Worm (Caenorhabditis elegans) whole organism, early embryonic: Measurements from ENCODE around the gene dec-7.

Experiments used
- hmg-4 ChIP-seq: fragments of 200-800 bp; sonication (Bioruptor generic); optimal IDR thresholded peaks from 2 replicates; lab custom pipeline; 2018; ENCODE audit warnings: mild to moderate bottlenecking, missing genetic modification characterization, missing compliant biosample characterization
- scrt-1 ChIP-seq: fragments of 200-800 bp; sonication (Bioruptor generic); IDR thresholded peaks from 2 replicates; pipeline ENCODE4 v1.3.6; 2022; ENCODE audit warnings: missing genetic modification characterization, missing compliant biosample characterization

- TF ChIP-seq hmg-4 (GFP tag; lab: Kevin White, UChicago) (no peak), scrt-1 (GFP tag; lab: Robert Waterston, UW) (no peak)
Observed at ce11 chrIII:9932091-9932490, at the start of gene dec-7.
